Fruit fly (Drosophila melanogaster): ENCODE measurements around the gene RpL34b.

DNA sequence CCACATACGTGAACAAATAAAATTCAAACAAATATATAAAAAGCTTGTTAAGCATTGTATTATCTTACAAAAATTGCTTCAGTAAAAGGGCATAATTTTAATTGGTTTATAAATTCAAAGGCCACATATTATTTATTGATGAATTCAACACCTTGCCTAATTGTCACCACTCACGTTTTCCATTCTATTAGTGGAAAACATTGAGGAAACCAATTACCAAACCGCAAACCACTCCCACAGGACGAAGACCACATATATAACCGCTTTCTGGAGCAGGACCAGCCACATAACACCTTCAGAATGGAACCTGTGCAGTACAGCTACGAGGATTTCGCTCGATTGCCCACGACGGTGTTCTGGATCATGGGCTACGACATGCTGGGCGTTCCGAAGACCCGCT, 3.1 kb downstream of the RpL34b start, which contains the start of gene Or85f:
- TF ChIP-seq Blimp-1 (GFP tag; optimal IDR thresholded peaks at IDR 0.05) = no peak
- no peak for TF ChIP-seq Ets96B (tag; optimal IDR thresholded peaks at IDR 0.05)
- TF ChIP-seq Sox102F (GFP tag; optimal IDR thresholded peaks at IDR 0.05) = no peak
- TF ChIP-seq Hr39 (GFP tag; optimal IDR thresholded peaks at IDR 0.05) = no peak
- TF ChIP-seq pdm3 (GFP tag; optimal IDR thresholded peaks at IDR 0.05) = no peak
- TF ChIP-seq salr (GFP tag; optimal IDR thresholded peaks at IDR 0.05) = no peak
- TF ChIP-seq CG8632 (GFP tag; optimal IDR thresholded peaks at IDR 0.05) = no peak
- no peak for TF ChIP-seq CG7368 (GFP tag; optimal IDR thresholded peaks at IDR 0.05)
- no peak for TF ChIP-seq Hr4 (GFP tag; optimal IDR thresholded peaks at IDR 0.05)
- no peak for TF ChIP-seq Lpt (GFP tag; optimal IDR thresholded peaks at IDR 0.05)
- TF ChIP-seq CG16779 (tag; optimal IDR thresholded peaks at IDR 0.05) = no peak
- no peak for TF ChIP-seq esn (GFP tag; optimal IDR thresholded peaks at IDR 0.05)
- no peak for TF ChIP-seq cyc (GFP tag; optimal IDR thresholded peaks at IDR 0.05)
